Fruit fly (Drosophila melanogaster) whole organism, embryonic: ENCODE data around the gene CSN6.

Experiments used
- Ada2b ChIP-seq: fragments of 200-800 bp; sonication (Bioruptor generic); IDR thresholded peaks from 2 replicates; pipeline ENCODE4 v1.3.6; 2022; ENCODE audit warnings: missing biosample characterization, missing genetic modification characterization
- B-H2 ChIP-seq: fragments of 200-800 bp; sonication (Bioruptor generic); optimal IDR thresholded peaks from 2 replicates; lab custom pipeline; 2018; ENCODE audit warnings: missing biosample characterization, mild to moderate bottlenecking, missing genetic modification characterization
- BEAF-32 ChIP-seq: fragments of 200-800 bp; sonication (Bioruptor generic); optimal IDR thresholded peaks from 3 replicates; lab custom pipeline; 2017; ENCODE audit warnings: missing biosample characterization, missing genetic modification characterization, mild to moderate bottlenecking, moderate library complexity, missing genetic modification reagents
- Bteb2 ChIP-seq: fragments of 200-800 bp; sonication (Bioruptor generic); optimal IDR thresholded peaks from 2 replicates; lab custom pipeline; 2016; ENCODE audit warnings: missing biosample characterization, missing genetic modification characterization
- CG10209 ChIP-seq: fragments of 200-800 bp; sonication (Bioruptor generic); optimal IDR thresholded peaks from 3 replicates; lab custom pipeline; 2017; ENCODE audit warnings: missing biosample characterization, mild to moderate bottlenecking, missing genetic modification characterization, missing genetic modification reagents
- CG11085 ChIP-seq: fragments of 200-800 bp; sonication (Bioruptor generic); IDR thresholded peaks from 2 replicates; pipeline ENCODE4 v1.3.6; 2022; ENCODE audit warnings: missing biosample characterization, missing genetic modification characterization
- CG11560 ChIP-seq: fragments of 200-800 bp; sonication (Bioruptor generic); IDR thresholded peaks from 3 replicates; pipeline ENCODE4 v1.3.6; 2022; ENCODE audit warnings: missing biosample characterization, missing genetic modification characterization
- CG11696 ChIP-seq: fragments of 200-800 bp; sonication (Bioruptor generic); IDR thresholded peaks from 2 replicates; pipeline ENCODE4 v1.3.6; 2022; ENCODE audit warnings: missing biosample characterization, missing genetic modification characterization
- CG13287 ChIP-seq: fragments of 200-800 bp; sonication (Bioruptor generic); IDR thresholded peaks from 2 replicates; pipeline ENCODE4 v1.3.6; 2022; ENCODE audit warnings: missing biosample characterization, missing genetic modification characterization; ENCODE audit not compliant: partially characterized antibody
- CG13775 ChIP-seq: fragments of 200-800 bp; sonication (Bioruptor generic); optimal IDR thresholded peaks from 3 replicates; lab custom pipeline; 2017; ENCODE audit warnings: missing biosample characterization, mild to moderate bottlenecking, missing genetic modification characterization
- CG18011 ChIP-seq: fragments of 200-800 bp; sonication (Bioruptor generic); optimal IDR thresholded peaks from 2 replicates; lab custom pipeline; 2017; ENCODE audit warnings: missing biosample characterization, missing genetic modification characterization, mild to moderate bottlenecking, moderate library complexity, missing genotype
- CG2116 ChIP-seq: fragments of 200-800 bp; sonication (Bioruptor generic); optimal IDR thresholded peaks from 3 replicates; lab custom pipeline; 2018; ENCODE audit warnings: missing biosample characterization, mild to moderate bottlenecking, missing genetic modification characterization
- CG31224 ChIP-seq: fragments of 200-800 bp; sonication (Bioruptor generic); IDR thresholded peaks from 2 replicates; pipeline ENCODE4 v1.3.6; 2022; ENCODE audit warnings: missing biosample characterization, missing genetic modification characterization
- CG33557 ChIP-seq: fragments of 200-800 bp; sonication (Bioruptor generic); optimal IDR thresholded peaks from 2 replicates; lab custom pipeline; 2019; ENCODE audit warnings: missing biosample characterization, mild to moderate bottlenecking, missing genetic modification characterization, moderate library complexity
- CG3407 ChIP-seq: fragments of 200-800 bp; sonication (Bioruptor generic); optimal IDR thresholded peaks from 2 replicates; lab custom pipeline; 2018; ENCODE audit warnings: missing biosample characterization, mild to moderate bottlenecking, missing genetic modification characterization
- CG34224 ChIP-seq: fragments of 200-800 bp; sonication (Bioruptor generic); IDR thresholded peaks from 3 replicates; pipeline ENCODE4 v1.3.6; 2022; ENCODE audit warnings: missing biosample characterization, missing genetic modification characterization; ENCODE audit not compliant: partially characterized antibody
- CG3995 ChIP-seq: fragments of 200-800 bp; sonication (Bioruptor generic); optimal IDR thresholded peaks from 3 replicates; lab custom pipeline; 2016; ENCODE audit warnings: missing biosample characterization, missing genetic modification characterization
- CG4820 ChIP-seq: fragments of 200-800 bp; sonication (Bioruptor generic); optimal IDR thresholded peaks from 3 replicates; lab custom pipeline; 2016; ENCODE audit warnings: missing biosample characterization, missing genetic modification characterization
- CG6654 ChIP-seq: fragments of 200-800 bp; sonication (Bioruptor generic); optimal IDR thresholded peaks from 2 replicates; lab custom pipeline; 2017; ENCODE audit warnings: missing biosample characterization, mild to moderate bottlenecking, missing genetic modification characterization
- CG6813 ChIP-seq: fragments of 200-800 bp; sonication (Bioruptor generic); optimal IDR thresholded peaks from 2 replicates; lab custom pipeline; 2017; ENCODE audit warnings: missing biosample characterization, missing genetic modification characterization, mild to moderate bottlenecking, moderate library complexity, missing genetic modification reagents
- CG9215 ChIP-seq: fragments of 200-800 bp; sonication (Bioruptor generic); IDR thresholded peaks from 2 replicates; pipeline ENCODE4 v1.3.6; 2022; ENCODE audit warnings: missing biosample characterization, missing genetic modification characterization
- CG9817 ChIP-seq: fragments of 200-800 bp; sonication (Bioruptor generic); optimal IDR thresholded peaks from 2 replicates; lab custom pipeline; 2018; ENCODE audit warnings: missing biosample characterization, mild to moderate bottlenecking, missing genetic modification characterization, moderate library complexity
- CkIIα-i1 ChIP-seq: fragments of 200-800 bp; sonication (Bioruptor generic); IDR thresholded peaks from 2 replicates; pipeline ENCODE4 v1.3.6; 2022; ENCODE audit warnings: missing biosample characterization, missing genetic modification characterization
- Dll ChIP-seq: fragments of 200-800 bp; sonication (Bioruptor generic); IDR thresholded peaks from 4 replicates; pipeline ENCODE4 v1.3.6; 2022; ENCODE audit warnings: missing biosample characterization, missing genetic modification characterization; ENCODE audit not compliant: partially characterized antibody
- Dp ChIP-seq: fragments of 200-800 bp; sonication (Bioruptor generic); optimal IDR thresholded peaks from 2 replicates; lab custom pipeline; 2018; ENCODE audit warnings: missing biosample characterization, mild to moderate bottlenecking, missing genetic modification characterization, moderate library complexity
- Gug ChIP-seq: fragments of 200-800 bp; sonication (Bioruptor generic); IDR thresholded peaks from 4 replicates; pipeline ENCODE4 v1.3.6; 2022; ENCODE audit warnings: missing biosample characterization, missing genetic modification characterization
- Hey ChIP-seq: fragments of 200-800 bp; sonication (Bioruptor generic); optimal IDR thresholded peaks from 3 replicates; lab custom pipeline; 2018; ENCODE audit warnings: missing biosample characterization, mild to moderate bottlenecking, missing genetic modification characterization
- Hsf ChIP-seq: fragments of 200-800 bp; sonication (Bioruptor generic); optimal IDR thresholded peaks from 3 replicates; lab custom pipeline; 2016; ENCODE audit warnings: missing biosample characterization, missing genetic modification characterization
- MBD-R2 ChIP-seq: fragments of 200-800 bp; sonication (Bioruptor generic); IDR thresholded peaks from 2 replicates; pipeline ENCODE4 v1.3.6; 2022; ENCODE audit warnings: missing biosample characterization, missing genetic modification characterization
- Myb ChIP-seq: fragments of 200-800 bp; sonication (Bioruptor generic); optimal IDR thresholded peaks from 2 replicates; lab custom pipeline; 2016; ENCODE audit warnings: missing biosample characterization, missing genetic modification characterization
- Nf-YC ChIP-seq: fragments of 200-800 bp; optimal IDR thresholded peaks from 3 replicates; lab custom pipeline; 2019; ENCODE audit warnings: missing biosample characterization, mild to moderate bottlenecking, missing genetic modification characterization, moderate library complexity
- Opbp ChIP-seq: fragments of 200-800 bp; sonication (Bioruptor generic); IDR thresholded peaks from 3 replicates; pipeline ENCODE4 v1.3.6; 2022; ENCODE audit warnings: missing biosample characterization, missing genetic modification characterization; ENCODE audit not compliant: partially characterized antibody
- Ravus ChIP-seq: fragments of 200-800 bp; sonication (Bioruptor generic); IDR thresholded peaks from 2 replicates; pipeline ENCODE4 v1.3.6; 2022; ENCODE audit warnings: missing biosample characterization, missing genetic modification characterization
- Scr ChIP-seq: fragments of 200-800 bp; sonication (Bioruptor generic); IDR thresholded peaks from 2 replicates; pipeline ENCODE4 v1.3.6; 2022; ENCODE audit warnings: missing biosample characterization, missing genetic modification characterization; ENCODE audit not compliant: partially characterized antibody
- Sin3A ChIP-seq: fragments of >200 bp; optimal IDR thresholded peaks from 2 replicates; lab custom pipeline; 2018
- TFAM ChIP-seq: fragments of 200-800 bp; sonication (Bioruptor generic); optimal IDR thresholded peaks from 2 replicates; lab custom pipeline; 2017; ENCODE audit warnings: missing biosample characterization, missing genetic modification characterization, inconsistent platforms
- Xrp1 ChIP-seq: fragments of 200-800 bp; sonication (Bioruptor generic); IDR thresholded peaks from 2 replicates; pipeline ENCODE4 v1.3.6; 2022; ENCODE audit warnings: missing biosample characterization, missing genetic modification characterization
- YL-1 ChIP-seq: fragments of 200-800 bp; sonication (Bioruptor generic); optimal IDR thresholded peaks from 3 replicates; lab custom pipeline; 2017; ENCODE audit warnings: missing biosample characterization, mild to moderate bottlenecking, missing genetic modification characterization
- btn ChIP-seq: fragments of 200-800 bp; sonication (Bioruptor generic); optimal IDR thresholded peaks from 2 replicates; lab custom pipeline; 2016; ENCODE audit warnings: missing biosample characterization, missing genetic modification characterization
- dimm ChIP-seq: fragments of 200-800 bp; sonication (Bioruptor generic); IDR thresholded peaks from 2 replicates; pipeline ENCODE4 v1.3.6; 2022; ENCODE audit warnings: missing biosample characterization, missing genetic modification characterization
- dpn ChIP-seq, 2 experiments: fragments of 200-800 bp; sonication (Bioruptor generic); optimal IDR thresholded peaks; 3 replicates each; lab custom pipeline; 2016; ENCODE audit warnings: missing biosample characterization in 2 of 2, missing genetic modification characterization in 2 of 2
- fd3F ChIP-seq: fragments of 200-800 bp; sonication (Bioruptor generic); optimal IDR thresholded peaks from 2 replicates; lab custom pipeline; 2018; ENCODE audit warnings: missing biosample characterization, mild to moderate bottlenecking, missing genetic modification characterization, moderate library complexity
- gcm ChIP-seq: fragments of 200-800 bp; sonication (Bioruptor generic); optimal IDR thresholded peaks from 2 replicates; lab custom pipeline; 2019; ENCODE audit warnings: missing biosample characterization, mild to moderate bottlenecking, missing genetic modification characterization, moderate library complexity
- gcm2 ChIP-seq: fragments of 200-800 bp; sonication (Bioruptor generic); optimal IDR thresholded peaks from 2 replicates; lab custom pipeline; 2016; ENCODE audit warnings: missing biosample characterization, missing genetic modification characterization
- nmo ChIP-seq: fragments of 200-800 bp; sonication (Bioruptor generic); optimal IDR thresholded peaks from 2 replicates; lab custom pipeline; 2018; ENCODE audit warnings: missing biosample characterization, mild to moderate bottlenecking, missing genetic modification characterization, moderate library complexity
- pzg ChIP-seq: fragments of 200-800 bp; sonication (Bioruptor generic); optimal IDR thresholded peaks from 3 replicates; lab custom pipeline; 2018; ENCODE audit warnings: missing biosample characterization, mild to moderate bottlenecking, missing genetic modification characterization, moderate library complexity
- sna ChIP-seq: fragments of 200-800 bp; sonication (Bioruptor generic); IDR thresholded peaks from 2 replicates; pipeline ENCODE4 v1.3.6; 2022; ENCODE audit warnings: missing biosample characterization, missing genetic modification characterization; ENCODE audit not compliant: partially characterized antibody
- ssp ChIP-seq: fragments of 200-800 bp; sonication (Bioruptor generic); IDR thresholded peaks from 2 replicates; pipeline ENCODE4 v1.3.6; 2022; ENCODE audit warnings: missing biosample characterization, missing genetic modification characterization
- tll ChIP-seq, 2 experiments: fragments of 200-800 bp in 1 of 2; fragments of >200 bp in 1 of 2; sonication (Bioruptor generic) in 1 of 2; optimal IDR thresholded peaks; 2 replicates each; lab custom pipeline; 2017 to 2019; ENCODE audit warnings: missing biosample characterization in 2 of 2, missing genetic modification characterization in 2 of 2, mild to moderate bottlenecking in 1 of 2, moderate library complexity in 1 of 2
- trem ChIP-seq: fragments of 200-800 bp; optimal IDR thresholded peaks from 3 replicates; lab custom pipeline; 2019; ENCODE audit warnings: missing biosample characterization, mild to moderate bottlenecking, missing genetic modification characterization, moderate library complexity

The CSN6 gene

DNA sequence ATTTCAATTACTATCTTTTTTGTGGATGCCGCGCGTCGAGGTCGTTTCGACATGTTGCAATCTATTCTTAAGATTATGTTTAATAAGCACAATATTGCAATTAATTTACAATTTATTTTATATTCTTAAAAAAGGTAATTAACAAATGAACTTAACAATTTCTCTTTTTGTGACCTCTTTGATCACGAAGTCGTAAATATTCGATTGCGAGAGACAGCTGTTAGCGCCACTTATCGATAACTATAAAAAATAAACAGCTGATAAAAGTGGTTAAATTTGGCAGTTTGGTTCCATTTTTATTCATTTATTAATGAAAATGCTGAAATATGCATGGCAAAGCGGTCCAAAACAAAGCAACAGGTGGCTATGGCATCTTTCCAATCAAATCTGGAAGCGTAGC lies 32.9 kb downstream of the CSN6 start, which contains the start of the genes CG31156 and mRRF2:
Gene CG31156 (minus strand): TSS at position 209 of the 400 bp plus-strand sequence.
Gene mRRF2 (plus strand): TSS at position 239 of the 400 bp plus-strand sequence.
- no peak for TF ChIP-seq CG6813
- TF ChIP-seq B-H2 = no peak
- TF ChIP-seq dimm (GFP tag; lab: Robert Waterston, UW) = no peak
- no peak for TF ChIP-seq CG10209 (GFP tag; lab: Kevin White, UChicago)
- no peak for TF ChIP-seq CG11696
- no peak for TF ChIP-seq Ada2b (GFP tag; lab: Robert Waterston, UW)
- TF ChIP-seq CG4820 (GFP tag; lab: Kevin White, UChicago) = no peak
- no peak for TF ChIP-seq dpn (GFP tag; optimal IDR thresholded peaks at IDR 0.05; lab: Kevin White, UChicago)
- no peak for TF ChIP-seq CG13775 (GFP tag; lab: Kevin White, UChicago)
- TF ChIP-seq Sin3A = no peak
- no peak for TF ChIP-seq CG9215 (GFP tag; lab: Robert Waterston, UW)
- TF ChIP-seq Xrp1 (GFP tag; lab: Robert Waterston, UW) = no peak
- no peak for TF ChIP-seq Ravus (GFP tag; lab: Robert Waterston, UW)
- TF ChIP-seq TFAM (GFP tag; lab: Kevin White, UChicago) = no peak
- no peak for TF ChIP-seq Opbp (GFP tag; lab: Robert Waterston, UW)
- TF ChIP-seq CG11560 = peak; percentile 91; the same call in 1 of the 3 replicates
- TF ChIP-seq Dp = peak; percentile 52
- TF ChIP-seq CG11085 (GFP tag; lab: Robert Waterston, UW) = no peak
- TF ChIP-seq nmo (GFP tag; lab: Kevin White, UChicago) = no peak
- TF ChIP-seq YL-1 = peak; percentile 22
- TF ChIP-seq CG3995 = peak; percentile 83
- TF ChIP-seq Hsf (GFP tag; lab: Kevin White, UChicago) = no peak
- no peak for TF ChIP-seq CG33557 (GFP tag; lab: Kevin White, UChicago)
- TF ChIP-seq CG13287 (GFP tag; lab: Robert Waterston, UW) = peak; percentile 67
- peak; percentile 18 for TF ChIP-seq CG2116 (GFP tag; lab: Kevin White, UChicago)
- TF ChIP-seq CkIIα-i1 (GFP tag; lab: Robert Waterston, UW) = no peak
- TF ChIP-seq CG31224 (GFP tag; lab: Robert Waterston, UW) = no peak
- peak in 1 of 2 experiments; percentile 40 for TF ChIP-seq tll (GFP tag; optimal IDR thresholded peaks at IDR 0.05; lab: Kevin White, UChicago)
- no peak for TF ChIP-seq CG18011
- no peak for TF ChIP-seq gcm (GFP tag; lab: Kevin White, UChicago)
- peak; percentile 59; the same call in 2 of the 4 replicates for TF ChIP-seq Dll (GFP tag; lab: Robert Waterston, UW)
- TF ChIP-seq CG3407 (GFP tag; lab: Kevin White, UChicago) = no peak
- TF ChIP-seq Nf-YC (tag; lab: Kevin White, UChicago) = no peak
- no peak for TF ChIP-seq ssp
- peak; percentile 20 for TF ChIP-seq BEAF-32 (GFP tag; lab: Kevin White, UChicago)
- no peak for TF ChIP-seq CG6654 (GFP tag; lab: Kevin White, UChicago)
- no peak for TF ChIP-seq gcm2
- no peak for TF ChIP-seq fd3F (GFP tag; lab: Kevin White, UChicago)
- peak; percentile 36; the same call in 1 of the 2 replicates for TF ChIP-seq Scr
- peak; percentile 11 for TF ChIP-seq trem
- peak; percentile 5 for TF ChIP-seq pzg (GFP tag; lab: Kevin White, UChicago)
- peak; percentile 28 for TF ChIP-seq Myb
- TF ChIP-seq Hey (tag; lab: Kevin White, UChicago) = no peak
- TF ChIP-seq MBD-R2 (GFP tag; lab: Robert Waterston, UW) = peak; percentile 45; the same call in 1 of the 2 replicates
- 0 out of 2 replicates have a peak, but pooled peaks have one; percentile 44 for TF ChIP-seq sna (GFP tag; lab: Robert Waterston, UW)
- TF ChIP-seq Gug (GFP tag; lab: Robert Waterston, UW) = no peak
- no peak for TF ChIP-seq CG9817 (tag; lab: Kevin White, UChicago)
- TF ChIP-seq Bteb2 (GFP tag; lab: Kevin White, UChicago) = no peak
- TF ChIP-seq btn (GFP tag; lab: Kevin White, UChicago) = no peak
- peak; percentile 44; the same call in 2 of the 3 replicates for TF ChIP-seq CG34224 (GFP tag; lab: Robert Waterston, UW)
